Worm (Caenorhabditis elegans): ENCODE data around the gene C35B1.9.

DNA sequence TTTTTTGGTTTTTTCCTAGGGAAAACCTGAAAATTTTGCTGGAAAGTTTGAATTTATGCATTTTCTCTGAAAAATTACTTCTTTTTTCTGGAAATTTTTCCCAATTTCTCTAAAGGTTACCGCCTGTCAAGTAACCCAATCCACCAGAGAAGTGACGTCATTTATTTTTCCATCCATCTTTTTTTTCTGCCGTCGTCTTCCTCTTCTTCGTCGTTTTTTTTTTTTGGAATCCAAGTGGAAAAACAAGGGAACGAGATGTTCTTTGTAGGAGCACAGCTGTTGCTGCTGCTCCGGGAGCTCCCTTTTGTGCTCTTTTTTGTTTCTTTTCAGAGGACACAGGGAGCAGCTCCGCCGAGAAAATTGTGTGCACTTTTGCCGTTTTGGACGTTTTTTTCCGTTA, 13.6 kb upstream of the C35B1.9 start:
- no peak for TF ChIP-seq flt-1 (GFP tag; IDR thresholded peaks at IDR 0.05)
- TF ChIP-seq ama-1 (optimal IDR thresholded peaks at IDR 0.05), result no peak
- TF ChIP-seq sea-1 (GFP tag; conservative IDR thresholded peaks at IDR 0.05), result no peak
- TF ChIP-seq B0310.2 (tag; optimal IDR thresholded peaks at IDR 0.05), result no peak
- no peak for TF ChIP-seq hmg-4 (GFP tag; optimal IDR thresholded peaks at IDR 0.05)

Data from whole organism, early embryonic.